Worm (Caenorhabditis elegans): ENCODE results near the gene ZK938.12.
"Not testable (repeated sequence)": the region's sequence is repeated elsewhere in the genome, so short reads cannot be mapped to it uniquely, and the experiment has no call there.

Gene ZK938.12

ce11 chrII:9861394-9861793 lies 30.3 kb downstream of the ZK938.12 start, which contains the start of gene chil-3:
TSS of gene chil-3 (minus strand) at chrII:9861494.
- TF ChIP-seq klf-2 (GFP tag; conservative IDR thresholded peaks at IDR 0.05) (no peak), med-1 (GFP tag; optimal IDR thresholded peaks at IDR 0.05; ENCODE audit: insufficient read depth) (no peak), flt-1 (GFP tag; IDR thresholded peaks at IDR 0.05) (no peak), T22C8.4 (GFP tag; IDR thresholded peaks at IDR 0.05) (no peak), ref-1 (GFP tag; conservative IDR thresholded peaks at IDR 0.05) (no peak), ztf-29 (GFP tag; IDR thresholded peaks at IDR 0.05) (no peak), tab-1 (GFP tag; IDR thresholded peaks at IDR 0.05) (no peak), ztf-23 (GFP tag; IDR thresholded peaks at IDR 0.05) (no peak), cog-1 (tag; optimal IDR thresholded peaks at IDR 0.05) (no peak)

- TF ChIP-seq ztf-23 (GFP tag; IDR thresholded peaks at IDR 0.05), result no peak
Measured at ce11 chrII:9862147-9862546, 31.0 kb downstream of the ZK938.12 start, which contains the start of gene C08H9.18. TSS of gene C08H9.18 (minus strand) at chrII:9862247.

ce11 chrII:9866378-9866777 lies 35.2 kb downstream of the ZK938.12 start, which contains the start of gene chil-1:
TSS of gene chil-1 (minus strand) at chrII:9866478.
- not testable (repeated sequence) for TF ChIP-seq klf-2 (GFP tag; conservative IDR thresholded peaks at IDR 0.05); tab-1 (GFP tag; IDR thresholded peaks at IDR 0.05); cog-1 (tag; optimal IDR thresholded peaks at IDR 0.05)

- TF ChIP-seq med-1 (GFP tag; optimal IDR thresholded peaks at IDR 0.05; ENCODE audit: insufficient read depth) (no peak), ztf-29 (GFP tag; IDR thresholded peaks at IDR 0.05) (no peak), flt-1 (GFP tag; IDR thresholded peaks at IDR 0.05) (no peak), klf-2 (GFP tag; conservative IDR thresholded peaks at IDR 0.05) (no peak), ztf-23 (GFP tag; IDR thresholded peaks at IDR 0.05) (no peak), tab-1 (GFP tag; IDR thresholded peaks at IDR 0.05) (no peak), T22C8.4 (GFP tag; IDR thresholded peaks at IDR 0.05) (no peak), ref-1 (GFP tag; conservative IDR thresholded peaks at IDR 0.05) (no peak), cog-1 (tag; optimal IDR thresholded peaks at IDR 0.05) (no peak)
Measured at ce11 chrII:9868207-9868606, 37.1 kb downstream of the ZK938.12 start.

- TF ChIP-seq med-1 (GFP tag; optimal IDR thresholded peaks at IDR 0.05; ENCODE audit: insufficient read depth), result no peak
- no peak for TF ChIP-seq T22C8.4 (GFP tag; IDR thresholded peaks at IDR 0.05)
- TF ChIP-seq ztf-23 (GFP tag; IDR thresholded peaks at IDR 0.05), result no peak
- no peak for TF ChIP-seq flt-1 (GFP tag; IDR thresholded peaks at IDR 0.05)
- TF ChIP-seq cog-1 (tag; optimal IDR thresholded peaks at IDR 0.05), result no peak
- TF ChIP-seq ref-1 (GFP tag; conservative IDR thresholded peaks at IDR 0.05), result no peak
- TF ChIP-seq tab-1 (GFP tag; IDR thresholded peaks at IDR 0.05), result no peak
- no peak for TF ChIP-seq ztf-29 (GFP tag; IDR thresholded peaks at IDR 0.05)
- TF ChIP-seq klf-2 (GFP tag; conservative IDR thresholded peaks at IDR 0.05), result no peak
Measured at ce11 chrII:9868698-9869097, 37.6 kb downstream of the ZK938.12 start, which contains the start of gene old-1. TSS of gene old-1 (minus strand) at chrII:9868747.

ce11 chrII:9871061-9871460 lies 39.9 kb downstream of the ZK938.12 start, which contains the start of gene chil-7:
TSS of gene chil-7 (minus strand) at chrII:9871172.
- TF ChIP-seq med-1 (GFP tag; optimal IDR thresholded peaks at IDR 0.05; ENCODE audit: insufficient read depth) (no peak), ztf-23 (GFP tag; IDR thresholded peaks at IDR 0.05) (no peak), flt-1 (GFP tag; IDR thresholded peaks at IDR 0.05) (no peak), tab-1 (GFP tag; IDR thresholded peaks at IDR 0.05) (no peak), cog-1 (tag; optimal IDR thresholded peaks at IDR 0.05) (no peak), T22C8.4 (GFP tag; IDR thresholded peaks at IDR 0.05) (no peak), ref-1 (GFP tag; conservative IDR thresholded peaks at IDR 0.05) (no peak), klf-2 (GFP tag; conservative IDR thresholded peaks at IDR 0.05) (no peak), ztf-29 (GFP tag; IDR thresholded peaks at IDR 0.05) (no peak)

- TF ChIP-seq ref-1 (GFP tag; conservative IDR thresholded peaks at IDR 0.05) (no peak), cog-1 (tag; optimal IDR thresholded peaks at IDR 0.05) (no peak), ztf-23 (GFP tag; IDR thresholded peaks at IDR 0.05) (no peak), klf-2 (GFP tag; conservative IDR thresholded peaks at IDR 0.05) (no peak), ztf-29 (GFP tag; IDR thresholded peaks at IDR 0.05) (no peak), T22C8.4 (GFP tag; IDR thresholded peaks at IDR 0.05) (no peak), tab-1 (GFP tag; IDR thresholded peaks at IDR 0.05) (no peak)
Measured at ce11 chrII:9872961-9873360, 41.8 kb downstream of the ZK938.12 start, which contains the start of gene chil-8. TSS of gene chil-8 (minus strand) at chrII:9873061.

- TF ChIP-seq T22C8.4 (GFP tag; IDR thresholded peaks at IDR 0.05), result no peak
- TF ChIP-seq ztf-29 (GFP tag; IDR thresholded peaks at IDR 0.05), result no peak
- TF ChIP-seq cog-1 (tag; optimal IDR thresholded peaks at IDR 0.05), result no peak
- TF ChIP-seq tab-1 (GFP tag; IDR thresholded peaks at IDR 0.05), result no peak
- no peak for TF ChIP-seq klf-2 (GFP tag; conservative IDR thresholded peaks at IDR 0.05)
- TF ChIP-seq ztf-23 (GFP tag; IDR thresholded peaks at IDR 0.05), result no peak
- no peak for TF ChIP-seq med-1 (GFP tag; optimal IDR thresholded peaks at IDR 0.05; ENCODE audit: insufficient read depth)
- no peak for TF ChIP-seq ref-1 (GFP tag; conservative IDR thresholded peaks at IDR 0.05)
- TF ChIP-seq flt-1 (GFP tag; IDR thresholded peaks at IDR 0.05), result no peak
Measured at ce11 chrII:9874508-9875229, 43.5 kb downstream of the ZK938.12 start, which contains the start of the genes chil-2 and ctsa-3.2. TSS of gene chil-2 (minus strand) at chrII:9874608. TSS of gene ctsa-3.2 (plus strand) at chrII:9875179.

ce11 chrII:9879815-9880214 lies 48.7 kb downstream of the ZK938.12 start:
- TF ChIP-seq med-1 (GFP tag; optimal IDR thresholded peaks at IDR 0.05; ENCODE audit: insufficient read depth), result no peak
- TF ChIP-seq flt-1 (GFP tag; IDR thresholded peaks at IDR 0.05), result no peak
- TF ChIP-seq ztf-29 (GFP tag; IDR thresholded peaks at IDR 0.05), result no peak
- TF ChIP-seq ref-1 (GFP tag; conservative IDR thresholded peaks at IDR 0.05), result no peak
- TF ChIP-seq cog-1 (tag; optimal IDR thresholded peaks at IDR 0.05), result no peak
- TF ChIP-seq tab-1 (GFP tag; IDR thresholded peaks at IDR 0.05), result no peak
- no peak for TF ChIP-seq klf-2 (GFP tag; conservative IDR thresholded peaks at IDR 0.05)
- no peak for TF ChIP-seq ztf-23 (GFP tag; IDR thresholded peaks at IDR 0.05)
- TF ChIP-seq T22C8.4 (GFP tag; IDR thresholded peaks at IDR 0.05), result no peak

- TF ChIP-seq ref-1 (GFP tag; conservative IDR thresholded peaks at IDR 0.05) (no peak), med-1 (GFP tag; optimal IDR thresholded peaks at IDR 0.05; ENCODE audit: insufficient read depth) (no peak), ztf-29 (GFP tag; IDR thresholded peaks at IDR 0.05) (no peak), cog-1 (tag; optimal IDR thresholded peaks at IDR 0.05) (no peak), ztf-23 (GFP tag; IDR thresholded peaks at IDR 0.05) (no peak), tab-1 (GFP tag; IDR thresholded peaks at IDR 0.05) (no peak), flt-1 (GFP tag; IDR thresholded peaks at IDR 0.05) (no peak), klf-2 (GFP tag; conservative IDR thresholded peaks at IDR 0.05) (no peak), T22C8.4 (GFP tag; IDR thresholded peaks at IDR 0.05) (no peak)
Measured at ce11 chrII:9880826-9881225, 49.7 kb downstream of the ZK938.12 start, which contains the start of gene C08H9.15. TSS of gene C08H9.15 (plus strand) at chrII:9881193.

Measured in whole organism, midembryonic.